Worm (Caenorhabditis elegans) whole organism, L3 larva: Measurements from ENCODE around the gene F07F6.2.

Experiments
- elt-2 ChIP-seq: sonication (generic microtip); optimal IDR thresholded peaks from 2 replicates; lab custom pipeline; 2016; ENCODE audit warnings: missing genetic modification reagents, mild to moderate bottlenecking, missing genetic modification characterization, missing compliant biosample characterization
- fos-1 ChIP-seq: fragments of 150-350 bp; optimal IDR thresholded peaks from 2 replicates; lab custom pipeline; 2014; ENCODE audit warnings: missing biosample characterization, missing genetic modification characterization

- no peak for TF ChIP-seq fos-1 (tag; lab: Kevin White, UChicago)
- no peak for TF ChIP-seq elt-2
Observed at ce11 chrII:5460911-5461310, 30.9 kb downstream of the F07F6.2 start.
